Worm (Caenorhabditis elegans): ENCODE measurements around the gene daz-1.

Gene daz-1

DNA sequence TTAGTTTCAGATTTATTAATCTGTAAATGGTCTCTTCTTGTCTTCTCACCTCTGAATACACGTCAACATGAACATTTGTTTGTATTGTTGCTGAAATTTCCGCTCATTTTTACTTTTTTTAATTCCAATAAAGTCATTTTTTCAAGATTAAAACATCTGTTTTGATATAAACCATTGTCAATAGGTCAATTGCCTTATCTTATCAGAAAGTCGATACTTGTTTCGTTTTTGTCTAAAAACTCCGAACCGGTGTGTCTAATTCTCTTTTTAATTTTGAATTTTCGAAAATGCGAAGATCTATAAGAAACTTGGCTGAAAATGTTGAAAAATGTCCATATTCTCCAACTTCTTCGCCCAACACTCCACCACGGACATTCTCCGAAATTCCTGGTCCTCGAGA lies 47.7 kb downstream of the daz-1 start, which contains the start of gene cyp-44A1:
cyp-44A1 (plus strand) TSS at position 285 of the 400 bp plus-strand sequence.
- no peak for TF ChIP-seq ceh-8 (GFP tag; optimal IDR thresholded peaks at IDR 0.05)
- TF ChIP-seq ama-1 (optimal IDR thresholded peaks at IDR 0.05): no peak
- TF ChIP-seq nhr-47 (tag; optimal IDR thresholded peaks at IDR 0.05): no peak
- TF ChIP-seq elt-2 (tag; optimal IDR thresholded peaks at IDR 0.05): peak; percentile 40

DNA sequence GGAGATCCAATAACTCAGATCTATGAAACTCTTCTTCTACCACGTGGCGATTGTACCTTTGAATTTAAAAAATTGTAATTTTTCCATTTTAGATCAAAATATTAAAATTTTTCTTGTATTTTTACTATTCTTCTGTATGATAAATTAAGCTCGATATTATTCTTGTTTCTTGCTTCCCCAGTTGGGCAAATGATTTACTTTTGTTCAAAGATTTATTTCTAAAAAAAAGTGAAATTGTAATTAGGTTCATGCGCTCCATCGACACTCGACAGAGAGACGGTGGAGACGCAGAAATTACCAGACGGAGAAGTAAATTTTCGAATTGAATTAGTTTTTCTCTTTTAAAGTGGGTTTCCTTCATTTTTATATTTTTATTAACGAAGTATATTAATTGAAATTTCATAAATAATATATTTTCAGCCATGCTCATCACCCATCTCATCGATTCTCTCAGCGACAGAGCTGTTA lies 49.7 kb downstream of the daz-1 start, which contains the start of gene npp-24:
npp-24 (plus strand) TSS at position 51 of the 468 bp plus-strand sequence.
- TF ChIP-seq Y116A8C.19 (tag; optimal IDR thresholded peaks at IDR 0.05; ENCODE audit: borderline replicate concordance): no peak
- no peak for TF ChIP-seq ceh-82 (tag; optimal IDR thresholded peaks at IDR 0.05)
- no peak for TF ChIP-seq unc-86 (tag; optimal IDR thresholded peaks at IDR 0.05)
- TF ChIP-seq egl-27 (tag; optimal IDR thresholded peaks at IDR 0.05): no peak
- no peak for TF ChIP-seq swsn-7 (tag; optimal IDR thresholded peaks at IDR 0.05)
- TF ChIP-seq tlp-1 (tag; optimal IDR thresholded peaks at IDR 0.05): no peak
- TF ChIP-seq nhr-47 (tag; optimal IDR thresholded peaks at IDR 0.05): no peak
- TF ChIP-seq jun-1 (tag; optimal IDR thresholded peaks at IDR 0.05): no peak
- peak; percentile 95 for TF ChIP-seq blmp-1 (tag; optimal IDR thresholded peaks at IDR 0.05)
- TF ChIP-seq sptf-1 (tag; optimal IDR thresholded peaks at IDR 0.05): no peak
- no peak for TF ChIP-seq hlh-17 (GFP tag; optimal IDR thresholded peaks at IDR 0.05; ENCODE audit: borderline replicate concordance)
- TF ChIP-seq pqm-1 (tag; optimal IDR thresholded peaks at IDR 0.05): no peak
- TF ChIP-seq dpl-1 (GFP tag; optimal IDR thresholded peaks at IDR 0.05): peak in 1 of 3 experiments; percentile 45
- no peak for TF ChIP-seq ceh-88 (GFP tag; IDR thresholded peaks at IDR 0.05)
- no peak for TF ChIP-seq mdl-1 (tag; optimal IDR thresholded peaks at IDR 0.05)
- peak in 1 of 2 experiments; percentile 24 for TF ChIP-seq lin-35 (GFP tag; optimal IDR thresholded peaks at IDR 0.05)
- no peak for TF ChIP-seq C34B4.2 (tag; optimal IDR thresholded peaks at IDR 0.05)
- TF ChIP-seq nhr-19 (GFP tag; conservative IDR thresholded peaks at IDR 0.05): no peak
- no peak for TF ChIP-seq hlh-4 (tag; optimal IDR thresholded peaks at IDR 0.05)
- no peak for TF ChIP-seq mef-2 (tag; optimal IDR thresholded peaks at IDR 0.05)
- no peak for TF ChIP-seq fkh-8 (tag; optimal IDR thresholded peaks at IDR 0.05)
- TF ChIP-seq snpc-4 (tag; optimal IDR thresholded peaks at IDR 0.05): no peak
- no peak for TF ChIP-seq tbx-2 (tag; optimal IDR thresholded peaks at IDR 0.05)
- no peak for TF ChIP-seq ztf-11 (tag; optimal IDR thresholded peaks at IDR 0.05)
- no peak for TF ChIP-seq unc-62 (GFP tag; optimal IDR thresholded peaks at IDR 0.05)
- TF ChIP-seq lin-13 (GFP tag; optimal IDR thresholded peaks at IDR 0.05): no peak
- TF ChIP-seq lir-3 (tag; optimal IDR thresholded peaks at IDR 0.05; ENCODE audit: poor library complexity): no peak
- TF ChIP-seq aha-1 (tag; optimal IDR thresholded peaks at IDR 0.05): no peak
- TF ChIP-seq lsy-2 (tag; optimal IDR thresholded peaks at IDR 0.05): peak in 1 of 2 experiments; percentile 33
- no peak for TF ChIP-seq nhr-90 (tag; optimal IDR thresholded peaks at IDR 0.05; ENCODE audit: poor library complexity)
- no peak for TF ChIP-seq aly-2 (tag; optimal IDR thresholded peaks at IDR 0.05)
- no peak for TF ChIP-seq rnt-1 (tag; optimal IDR thresholded peaks at IDR 0.05)
- no peak for TF ChIP-seq ets-5 (GFP tag; IDR thresholded peaks at IDR 0.05)
- no peak for TF ChIP-seq ceh-8 (GFP tag; optimal IDR thresholded peaks at IDR 0.05)
- no peak for TF ChIP-seq nhr-85 (tag)
- peak; percentile 20 to 23 for TF ChIP-seq efl-1 (optimal IDR thresholded peaks at IDR 0.05)
- peak in 1 of 2 experiments; percentile 17 for TF ChIP-seq efl-1 (GFP tag; optimal IDR thresholded peaks at IDR 0.05 in 1 of 2)
- TF ChIP-seq lin-15B (tag; optimal IDR thresholded peaks at IDR 0.05): peak; percentile 28
- TF ChIP-seq C04F5.9 (tag; optimal IDR thresholded peaks at IDR 0.05): no peak
- no peak for TF ChIP-seq nhr-11 (tag; optimal IDR thresholded peaks at IDR 0.05)

Data from whole organism, L1 larva.